Fruit fly (Drosophila melanogaster) whole organism, embryonic: ENCODE results near the gene Mnn1.

ENCODE experiments used
- Abd-B ChIP-seq: fragments of 200-800 bp; sonication (Bioruptor generic); optimal IDR thresholded peaks from 2 replicates; lab custom pipeline; 2018; ENCODE audit warnings: missing biosample characterization, mild to moderate bottlenecking, missing genetic modification characterization, moderate library complexity
- CG10147 ChIP-seq: fragments of 200-800 bp; sonication (Bioruptor generic); optimal IDR thresholded peaks from 2 replicates; lab custom pipeline; 2019; ENCODE audit warnings: missing biosample characterization, mild to moderate bottlenecking, missing genetic modification characterization, moderate library complexity
- CG10543 ChIP-seq: fragments of 200-800 bp; sonication (Bioruptor generic); optimal IDR thresholded peaks from 3 replicates; lab custom pipeline; 2017; ENCODE audit warnings: missing biosample characterization, mild to moderate bottlenecking, missing genetic modification characterization, moderate library complexity
- CG11093 ChIP-seq: fragments of 200-800 bp; sonication (Bioruptor generic); IDR thresholded peaks from 3 replicates; pipeline ENCODE4 v1.3.6; 2022; ENCODE audit warnings: missing biosample characterization, missing genetic modification characterization
- CG11398 ChIP-seq: fragments of 200-800 bp; sonication (Bioruptor generic); optimal IDR thresholded peaks from 2 replicates; lab custom pipeline; 2016; ENCODE audit warnings: missing biosample characterization, missing genetic modification characterization
- CG12071 ChIP-seq: fragments of 200-800 bp; sonication (Bioruptor generic); optimal IDR thresholded peaks from 3 replicates; lab custom pipeline; 2018; ENCODE audit warnings: missing biosample characterization, mild to moderate bottlenecking, missing genetic modification characterization
- CG13287 ChIP-seq: fragments of 200-800 bp; sonication (Bioruptor generic); IDR thresholded peaks from 2 replicates; pipeline ENCODE4 v1.3.6; 2022; ENCODE audit warnings: missing biosample characterization, missing genetic modification characterization; ENCODE audit not compliant: partially characterized antibody
- CG13775 ChIP-seq: fragments of 200-800 bp; sonication (Bioruptor generic); optimal IDR thresholded peaks from 3 replicates; lab custom pipeline; 2017; ENCODE audit warnings: missing biosample characterization, mild to moderate bottlenecking, missing genetic modification characterization
- CG13894 ChIP-seq: fragments of 200-800 bp; sonication (Bioruptor generic); optimal IDR thresholded peaks from 3 replicates; lab custom pipeline; 2018; ENCODE audit warnings: missing biosample characterization, mild to moderate bottlenecking, missing genetic modification characterization, moderate library complexity
- CG14014 ChIP-seq: fragments of 200-800 bp; sonication (Bioruptor generic); IDR thresholded peaks from 2 replicates; pipeline ENCODE4 v1.3.6; 2022; ENCODE audit warnings: missing biosample characterization, missing genetic modification characterization
- CG15479 ChIP-seq: fragments of 200-800 bp; sonication (Bioruptor generic); optimal IDR thresholded peaks from 3 replicates; lab custom pipeline; 2019; ENCODE audit warnings: missing biosample characterization, mild to moderate bottlenecking, missing genetic modification characterization, moderate library complexity
- CG15696 ChIP-seq: fragments of 200-800 bp; sonication (Bioruptor generic); optimal IDR thresholded peaks from 2 replicates; lab custom pipeline; 2019; ENCODE audit warnings: missing biosample characterization, mild to moderate bottlenecking, missing genetic modification characterization, moderate library complexity
- CG17186 ChIP-seq: fragments of 200-800 bp; sonication (Bioruptor generic); optimal IDR thresholded peaks from 3 replicates; lab custom pipeline; 2017; ENCODE audit warnings: missing biosample characterization, missing genetic modification reagents, missing genetic modification characterization
- CG17328 ChIP-seq: fragments of 200-800 bp; sonication (Bioruptor generic); IDR thresholded peaks from 2 replicates; pipeline ENCODE4 v1.3.6; 2022; ENCODE audit warnings: missing biosample characterization, missing genetic modification characterization
- CG1792 ChIP-seq: fragments of 200-800 bp; sonication (Bioruptor generic); optimal IDR thresholded peaks from 2 replicates; lab custom pipeline; 2016; ENCODE audit warnings: missing biosample characterization, missing genetic modification characterization
- CG2129 ChIP-seq: fragments of 200-800 bp; sonication (Bioruptor generic); IDR thresholded peaks from 2 replicates; pipeline ENCODE4 v1.3.6; 2022; ENCODE audit warnings: missing biosample characterization, missing genetic modification characterization; ENCODE audit not compliant: partially characterized antibody
- CG34376 ChIP-seq: fragments of 200-800 bp; sonication (Bioruptor generic); optimal IDR thresholded peaks from 2 replicates; lab custom pipeline; 2018; ENCODE audit warnings: missing biosample characterization, mild to moderate bottlenecking, missing genetic modification characterization
- CG8359 ChIP-seq: fragments of 200-800 bp; sonication (Bioruptor generic); optimal IDR thresholded peaks from 2 replicates; lab custom pipeline; 2017; ENCODE audit warnings: missing biosample characterization, mild to moderate bottlenecking, missing genetic modification characterization, borderline replicate concordance
- Dfd ChIP-seq, 2 experiments: fragments of >200 bp; optimal IDR thresholded peaks; 2 replicates each; lab custom pipeline; 2017; ENCODE audit warnings: missing biosample characterization in 2 of 2, missing genetic modification characterization in 2 of 2
- Dip2 ChIP-seq: fragments of 200-800 bp; sonication (Bioruptor generic); IDR thresholded peaks from 2 replicates; pipeline ENCODE4 v1.3.6; 2022; ENCODE audit warnings: missing biosample characterization, missing genetic modification characterization
- Dip3 ChIP-seq: fragments of 200-800 bp; sonication (Bioruptor generic); optimal IDR thresholded peaks from 3 replicates; lab custom pipeline; 2016; ENCODE audit warnings: missing biosample characterization, missing genetic modification characterization
- HmgD ChIP-seq: fragments of 200-800 bp; sonication (Bioruptor generic); optimal IDR thresholded peaks from 3 replicates; lab custom pipeline; 2016; ENCODE audit warnings: missing biosample characterization, missing genetic modification characterization
- Nf-YB ChIP-seq: fragments of 200-800 bp; sonication (Bioruptor generic); optimal IDR thresholded peaks from 3 replicates; lab custom pipeline; 2019; ENCODE audit warnings: missing biosample characterization, mild to moderate bottlenecking, missing genetic modification characterization, moderate library complexity
- Six4 ChIP-seq: fragments of 200-800 bp; sonication (Bioruptor generic); optimal IDR thresholded peaks from 2 replicates; lab custom pipeline; 2016; ENCODE audit warnings: missing biosample characterization, missing genetic modification characterization
- Spps ChIP-seq: fragments of 200-800 bp; sonication (Bioruptor generic); optimal IDR thresholded peaks from 2 replicates; lab custom pipeline; 2018; ENCODE audit warnings: missing biosample characterization, mild to moderate bottlenecking, missing genetic modification characterization
- Xrp1 ChIP-seq: fragments of 200-800 bp; sonication (Bioruptor generic); IDR thresholded peaks from 2 replicates; pipeline ENCODE4 v1.3.6; 2022; ENCODE audit warnings: missing biosample characterization, missing genetic modification characterization
- cg ChIP-seq: fragments of 200-800 bp; sonication (Bioruptor generic); optimal IDR thresholded peaks from 3 replicates; lab custom pipeline; 2019; ENCODE audit warnings: missing biosample characterization, mild to moderate bottlenecking, missing genetic modification characterization, moderate library complexity
- chinmo ChIP-seq: fragments of 200-800 bp; sonication (Bioruptor generic); IDR thresholded peaks from 4 replicates; pipeline ENCODE4 v1.3.6; 2022; ENCODE audit warnings: missing biosample characterization, missing genetic modification characterization; ENCODE audit not compliant: partially characterized antibody
- chn ChIP-seq: fragments of 200-800 bp; sonication (Bioruptor generic); optimal IDR thresholded peaks from 2 replicates; lab custom pipeline; 2016; ENCODE audit warnings: missing biosample characterization, missing genetic modification characterization
- dan ChIP-seq: fragments of 200-800 bp; sonication (Bioruptor generic); IDR thresholded peaks from 2 replicates; pipeline ENCODE4 v1.3.6; 2022; ENCODE audit warnings: missing biosample characterization, missing genetic modification characterization
- disco-r ChIP-seq: fragments of 200-800 bp; sonication (Bioruptor generic); optimal IDR thresholded peaks from 2 replicates; lab custom pipeline; 2016; ENCODE audit warnings: missing biosample characterization, missing genetic modification characterization
- fd64A ChIP-seq: fragments of 200-800 bp; sonication (Bioruptor generic); optimal IDR thresholded peaks from 3 replicates; lab custom pipeline; 2018; ENCODE audit warnings: missing biosample characterization, mild to moderate bottlenecking, missing genetic modification characterization
- hkb ChIP-seq, 2 experiments: fragments of 200-800 bp in 1 of 2; fragments of >200 bp in 1 of 2; sonication (Bioruptor generic) in 1 of 2; IDR thresholded peaks in 1 of 2; optimal IDR thresholded peaks in 1 of 2; 2 replicates each; pipeline versions ENCODE4 v1.3.6 to Lab custom; 2017 to 2022; ENCODE audit warnings: missing biosample characterization in 1 of 2, missing genetic modification characterization in 1 of 2
- ind ChIP-seq: fragments of 200-800 bp; sonication (Bioruptor generic); optimal IDR thresholded peaks from 3 replicates; lab custom pipeline; 2016; ENCODE audit warnings: missing biosample characterization, missing genetic modification characterization
- jing ChIP-seq: fragments of 200-800 bp; sonication (Bioruptor generic); optimal IDR thresholded peaks from 2 replicates; lab custom pipeline; 2018; ENCODE audit warnings: missing biosample characterization, mild to moderate bottlenecking, missing genetic modification characterization
- org-1 ChIP-seq: fragments of 200-800 bp; sonication (Bioruptor generic); optimal IDR thresholded peaks from 2 replicates; lab custom pipeline; 2017; ENCODE audit warnings: missing biosample characterization, missing genetic modification characterization
- pho ChIP-seq: fragments of 200-800 bp; sonication (Bioruptor generic); optimal IDR thresholded peaks from 2 replicates; lab custom pipeline; 2016; ENCODE audit warnings: missing biosample characterization, missing genetic modification characterization
- psq ChIP-seq: fragments of 200-800 bp; sonication (Bioruptor generic); optimal IDR thresholded peaks from 2 replicates; lab custom pipeline; 2017; ENCODE audit warnings: missing biosample characterization, missing genetic modification characterization
- ro ChIP-seq: fragments of 200-800 bp; sonication (Bioruptor generic); IDR thresholded peaks from 2 replicates; pipeline ENCODE4 v1.3.6; 2022; ENCODE audit warnings: missing biosample characterization, missing genetic modification characterization
- trh ChIP-seq: fragments of 200-800 bp; sonication (Bioruptor generic); optimal IDR thresholded peaks from 2 replicates; lab custom pipeline; 2016; ENCODE audit warnings: missing biosample characterization, missing genetic modification characterization
- tx ChIP-seq: fragments of 200-800 bp; sonication (Bioruptor generic); optimal IDR thresholded peaks from 2 replicates; lab custom pipeline; 2016; ENCODE audit warnings: missing biosample characterization, missing genetic modification characterization

The Mnn1 gene

dm6 chr2L:7033100-7033675, 22.9 kb upstream of the Mnn1 start (continued):
- TF ChIP-seq CG13287 (no peak), CG12071 (GFP tag; lab: Kevin White, UChicago) (no peak), CG14014 (GFP tag; lab: Robert Waterston, UW) (peak; percentile 47; the same call in 1 of the 2 replicates), Dfd (GFP tag; optimal IDR thresholded peaks at IDR 0.05; lab: Kevin White, UChicago) (no peak), Abd-B (GFP tag; lab: Kevin White, UChicago) (no peak), CG10147 (peak; percentile 7), CG17328 (GFP tag; lab: Robert Waterston, UW) (peak; percentile 54), HmgD (no peak), CG11398 (no peak), chn (GFP tag; lab: Kevin White, UChicago) (no peak), psq (GFP tag; lab: Kevin White, UChicago) (no peak), Six4 (GFP tag; lab: Kevin White, UChicago) (no peak), org-1 (GFP tag; lab: Kevin White, UChicago) (no peak), Dip2 (GFP tag; lab: Robert Waterston, UW) (no peak), Spps (tag; lab: Kevin White, UChicago) (no peak), ind (GFP tag; lab: Kevin White, UChicago) (peak; percentile 9), tx (GFP tag; lab: Kevin White, UChicago) (peak; percentile 55), dan (GFP tag; lab: Robert Waterston, UW) (no peak), cg (GFP tag; lab: Kevin White, UChicago) (peak; percentile 97), hkb (optimal IDR thresholded peaks at IDR 0.05; lab: Kevin White, UChicago) (no peak), hkb (GFP tag; IDR thresholded peaks at IDR 0.05; lab: Robert Waterston, UW) (peak; percentile 53; the same call in 1 of the 2 replicates), CG11093 (GFP tag; lab: Robert Waterston, UW) (no peak), CG15696 (tag; lab: Kevin White, UChicago) (no peak), CG8359 (GFP tag; lab: Kevin White, UChicago) (no peak), CG17186 (no peak), CG1792 (GFP tag; lab: Kevin White, UChicago) (peak; percentile 27), Nf-YB (GFP tag; lab: Kevin White, UChicago) (no peak), disco-r (GFP tag; lab: Kevin White, UChicago) (no peak), ro (GFP tag; lab: Robert Waterston, UW) (no peak), CG2129 (GFP tag; lab: Robert Waterston, UW) (no peak), fd64A (GFP tag; lab: Kevin White, UChicago) (peak; percentile 4), CG15479 (GFP tag; lab: Kevin White, UChicago) (no peak), chinmo (GFP tag; lab: Robert Waterston, UW) (peak; percentile 92), Dip3 (GFP tag; lab: Kevin White, UChicago) (peak; percentile 36), trh (GFP tag; lab: Kevin White, UChicago) (no peak), pho (GFP tag; lab: Kevin White, UChicago) (no peak), CG10543 (GFP tag; lab: Kevin White, UChicago) (peak; percentile 2), CG13894 (tag; lab: Kevin White, UChicago) (no peak), CG13775 (GFP tag; lab: Kevin White, UChicago) (no peak), CG34376 (GFP tag; lab: Kevin White, UChicago) (peak; percentile 23), Xrp1 (peak; percentile 61), jing (GFP tag; lab: Kevin White, UChicago) (no peak)
- TF ChIP-seq, all 482 proteins: peak for 155
